Worm (Caenorhabditis elegans) whole organism, L4 larva: ENCODE data around the gene cyp-29A4.

Source experiments
- R02D3.7 ChIP-seq: fragments of 150-350 bp; sonication (generic microtip); optimal IDR thresholded peaks from 3 replicates; lab custom pipeline; 2014; ENCODE audit warnings: missing biosample characterization, missing genetic modification characterization
- ama-1 ChIP-seq: fragments of 150-350 bp; optimal IDR thresholded peaks from 2 replicates; lab custom pipeline; 2014; ENCODE audit warnings: inconsistent platforms, mixed read lengths
- mdl-1 ChIP-seq, 2 experiments: fragments of 150-350 bp in 1 of 2; sonication (generic microtip) in 1 of 2; optimal IDR thresholded peaks; 2 replicates each; lab custom pipeline; 2014 to 2017; ENCODE audit warnings: missing biosample characterization in 2 of 2, missing genetic modification characterization in 2 of 2
- nhr-11 ChIP-seq: fragments of 150-350 bp; optimal IDR thresholded peaks from 2 replicates; lab custom pipeline; 2014; ENCODE audit warnings: missing biosample characterization, missing genetic modification characterization
- skn-1 ChIP-seq: fragments of 150-350 bp; optimal IDR thresholded peaks from 2 replicates; lab custom pipeline; 2014; ENCODE audit warnings: missing biosample characterization, missing genetic modification characterization
- ztf-11 ChIP-seq: fragments of 150-350 bp; optimal IDR thresholded peaks from 2 replicates; lab custom pipeline; 2014; ENCODE audit warnings: missing biosample characterization, missing genetic modification characterization

DNA sequence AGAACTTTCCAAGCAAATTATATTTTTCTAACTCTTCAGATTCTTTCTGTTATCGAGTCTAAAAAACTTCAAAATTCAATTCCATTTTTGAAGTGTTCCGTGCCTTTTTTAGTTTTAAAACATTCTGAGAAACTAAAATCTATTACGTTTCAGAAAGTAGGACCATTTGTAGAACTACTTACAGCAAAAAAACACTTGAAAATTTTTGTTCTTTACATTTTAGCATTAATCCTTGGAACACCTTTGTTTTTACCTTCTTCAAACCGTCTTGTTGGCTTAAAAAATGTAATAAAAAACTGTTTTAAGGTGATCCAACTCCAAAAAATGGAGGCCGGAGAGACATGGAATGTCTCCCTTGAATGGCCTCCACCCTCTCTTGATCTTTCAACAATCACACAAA lies 46.3 kb upstream of the cyp-29A4 start, which contains the start of gene dop-2:
- TF ChIP-seq skn-1 (tag; lab: Kevin White, UChicago) (no peak), nhr-11 (tag; lab: Kevin White, UChicago) (no peak), ztf-11 (tag; lab: Kevin White, UChicago) (no peak), ama-1 (lab: Kevin White, UChicago) (no peak), R02D3.7 (tag; lab: Kevin White, UChicago) (no peak), mdl-1 (tag; optimal IDR thresholded peaks at IDR 0.05; lab: Kevin White, UChicago) (no peak)
